Fruit fly (Drosophila melanogaster) whole organism, wandering third instar larva: ENCODE results near the gene CG10584.

Source experiments
- Abd-B ChIP-seq: fragments of >200 bp; optimal IDR thresholded peaks from 2 replicates; lab custom pipeline; 2017; ENCODE audit warnings: missing biosample characterization, missing genetic modification characterization
- CG32264 ChIP-seq: fragments of 200-800 bp; sonication (Bioruptor generic); optimal IDR thresholded peaks from 2 replicates; lab custom pipeline; 2016; ENCODE audit warnings: missing biosample characterization, missing genetic modification characterization
- CG9705 ChIP-seq: fragments of 200-800 bp; sonication (Bioruptor generic); optimal IDR thresholded peaks from 2 replicates; lab custom pipeline; 2018; ENCODE audit warnings: missing biosample characterization, mild to moderate bottlenecking, missing genetic modification characterization
- CrebA ChIP-seq: fragments of 200-800 bp; sonication (Bioruptor generic); optimal IDR thresholded peaks from 2 replicates; lab custom pipeline; 2016; ENCODE audit warnings: missing biosample characterization, mild to moderate bottlenecking, missing genetic modification characterization, borderline replicate concordance
- Dfd ChIP-seq: fragments of >200 bp; optimal IDR thresholded peaks from 2 replicates; lab custom pipeline; 2017; ENCODE audit warnings: missing biosample characterization, missing genetic modification characterization
- Dif ChIP-seq: fragments of 200-275, 200-300 bp; sonication (Bioruptor generic); optimal IDR thresholded peaks from 2 replicates; lab custom pipeline; 2018; ENCODE audit warnings: missing biosample characterization, missing genetic modification characterization; ENCODE audit not compliant: partially characterized antibody
- GATAd ChIP-seq: sonication (Bioruptor generic); optimal IDR thresholded peaks from 2 replicates; lab custom pipeline; 2016; ENCODE audit warnings: missing biosample characterization, missing genetic modification characterization
- HLH106 ChIP-seq: fragments of 200-800 bp; optimal IDR thresholded peaks from 3 replicates; lab custom pipeline; 2019; ENCODE audit warnings: missing biosample characterization, mild to moderate bottlenecking, missing genetic modification characterization, moderate library complexity
- Hnf4 ChIP-seq: fragments of 200-800 bp; sonication (Bioruptor generic); optimal IDR thresholded peaks from 2 replicates; lab custom pipeline; 2016; ENCODE audit warnings: missing biosample characterization, mild to moderate bottlenecking, missing genetic modification characterization
- Hr78 ChIP-seq: fragments of >200 bp; optimal IDR thresholded peaks from 2 replicates; lab custom pipeline; 2017; ENCODE audit warnings: missing biosample characterization, missing genetic modification characterization
- Hr83 ChIP-seq: fragments of 200-300 bp; sonication (Bioruptor generic); optimal IDR thresholded peaks from 2 replicates; lab custom pipeline; 2016; ENCODE audit warnings: missing biosample characterization, mild to moderate bottlenecking, missing genetic modification characterization, moderate library complexity; ENCODE audit not compliant: poor library complexity, severe bottlenecking
- Jra ChIP-seq: sonication (Bioruptor generic); optimal IDR thresholded peaks from 2 replicates; lab custom pipeline; 2016; ENCODE audit warnings: missing biosample characterization, missing genetic modification characterization
- Mio ChIP-seq: sonication (Bioruptor generic); optimal IDR thresholded peaks from 2 replicates; lab custom pipeline; 2016; ENCODE audit warnings: missing biosample characterization, missing genetic modification characterization
- Myc ChIP-seq: fragments of >200 bp; optimal IDR thresholded peaks from 2 replicates; lab custom pipeline; 2017
- N ChIP-seq: fragments of >200 bp; optimal IDR thresholded peaks from 2 replicates; lab custom pipeline; 2018; ENCODE audit warnings: missing biosample characterization, missing external identifiers, missing genetic modification characterization
- OdsH ChIP-seq: fragments of 200-800 bp; sonication (Bioruptor generic); optimal IDR thresholded peaks from 2 replicates; lab custom pipeline; 2016; ENCODE audit warnings: missing biosample characterization, mild to moderate bottlenecking, missing genetic modification characterization
- Rel ChIP-seq, 2 experiments: fragments of 200-800 bp; sonication (Bioruptor generic) in 1 of 2; optimal IDR thresholded peaks; 2 replicates in 1 of 2; 3 replicates in 1 of 2; lab custom pipeline; 2016 to 2019; ENCODE audit warnings: mild to moderate bottlenecking in 2 of 2, missing biosample characterization in 2 of 2, missing genetic modification characterization in 2 of 2, moderate library complexity in 1 of 2
- Sp1 ChIP-seq: fragments of 200-800 bp; sonication (Bioruptor generic); optimal IDR thresholded peaks from 3 replicates; lab custom pipeline; 2019; ENCODE audit warnings: missing biosample characterization, mild to moderate bottlenecking, missing genetic modification characterization, moderate library complexity
- Vsx2 ChIP-seq: fragments of 200-300, 225-300 bp; sonication (Bioruptor generic); optimal IDR thresholded peaks from 2 replicates; lab custom pipeline; 2018; ENCODE audit warnings: missing biosample characterization, missing genetic modification characterization; ENCODE audit not compliant: partially characterized antibody
- br ChIP-seq: fragments of 200-800 bp; sonication (Bioruptor generic); optimal IDR thresholded peaks from 2 replicates; lab custom pipeline; 2016; ENCODE audit warnings: missing biosample characterization, missing genetic modification characterization
- brk ChIP-seq: fragments of 200-800 bp; sonication (Bioruptor generic); optimal IDR thresholded peaks from 2 replicates; lab custom pipeline; 2016; ENCODE audit warnings: missing biosample characterization, mild to moderate bottlenecking, missing genetic modification characterization
- dl ChIP-seq, 2 experiments: fragments of 175-275, 200-275 bp in 1 of 2; fragments of 200-275 bp in 1 of 2; sonication (Bioruptor generic); optimal IDR thresholded peaks; lab custom pipeline; 2018; ENCODE audit warnings: mild to moderate bottlenecking in 2 of 2, missing biosample characterization in 2 of 2, missing genetic modification characterization in 2 of 2, moderate library complexity in 2 of 2; ENCODE audit not compliant: partially characterized antibody in 2 of 2, insufficient read depth in 1 of 2
- dmrt93B ChIP-seq: fragments of 200-800 bp; sonication (Bioruptor generic); optimal IDR thresholded peaks from 2 replicates; lab custom pipeline; 2018; ENCODE audit warnings: missing biosample characterization, mild to moderate bottlenecking, missing genetic modification characterization
- dsf ChIP-seq: sonication (Bioruptor generic); optimal IDR thresholded peaks from 2 replicates; lab custom pipeline; 2016; ENCODE audit warnings: missing biosample characterization, missing genetic modification characterization, borderline replicate concordance
- ey ChIP-seq: fragments of 200-800 bp; sonication (Bioruptor generic); optimal IDR thresholded peaks from 2 replicates; lab custom pipeline; 2016; ENCODE audit warnings: missing biosample characterization, missing genetic modification characterization
- foxo ChIP-seq, 2 experiments: fragments of 200-800 bp; sonication (Bioruptor generic); optimal IDR thresholded peaks; 2 replicates in 1 of 2; 3 replicates in 1 of 2; lab custom pipeline; 2016 to 2017; ENCODE audit warnings: missing biosample characterization in 2 of 2, missing genetic modification characterization in 2 of 2
- fru ChIP-seq: fragments of 200-800 bp; sonication (Bioruptor generic); optimal IDR thresholded peaks from 3 replicates; lab custom pipeline; 2016; ENCODE audit warnings: missing biosample characterization, mild to moderate bottlenecking, missing genetic modification characterization
- h ChIP-seq: fragments of 200-800 bp; sonication (Bioruptor generic); optimal IDR thresholded peaks from 3 replicates; lab custom pipeline; 2016; ENCODE audit warnings: missing biosample characterization, mild to moderate bottlenecking, missing genetic modification characterization
- jim ChIP-seq: fragments of 175-275, 200-325 bp; sonication (Bioruptor generic); optimal IDR thresholded peaks from 2 replicates; lab custom pipeline; 2016; ENCODE audit warnings: missing biosample characterization, mild to moderate bottlenecking, missing genetic modification characterization
- lola ChIP-seq: fragments of >200 bp; optimal IDR thresholded peaks from 2 replicates; lab custom pipeline; 2017; ENCODE audit warnings: missing biosample characterization, missing genetic modification characterization
- pan ChIP-seq: fragments of >200 bp; optimal IDR thresholded peaks from 2 replicates; lab custom pipeline; 2017
- psq ChIP-seq: fragments of 200-800 bp; sonication (Bioruptor generic); optimal IDR thresholded peaks from 3 replicates; lab custom pipeline; 2017; ENCODE audit warnings: missing biosample characterization, mild to moderate bottlenecking, missing genetic modification characterization, moderate library complexity
- rgr ChIP-seq: fragments of 200-800 bp; sonication (Bioruptor generic); optimal IDR thresholded peaks from 3 replicates; lab custom pipeline; 2016; ENCODE audit warnings: missing biosample characterization, mild to moderate bottlenecking, missing genetic modification characterization
- sage ChIP-seq: fragments of 200-800 bp; sonication (Bioruptor generic); optimal IDR thresholded peaks from 2 replicates; lab custom pipeline; 2016; ENCODE audit warnings: missing biosample characterization, mild to moderate bottlenecking, missing genetic modification characterization
- sv ChIP-seq: fragments of 200-800 bp; sonication (Bioruptor generic); optimal IDR thresholded peaks from 3 replicates; lab custom pipeline; 2016; ENCODE audit warnings: missing biosample characterization, missing genetic modification characterization
- tai ChIP-seq: sonication (Bioruptor generic); optimal IDR thresholded peaks from 2 replicates; lab custom pipeline; 2016; ENCODE audit warnings: missing biosample characterization, missing genetic modification characterization
- usp ChIP-seq: fragments of >200 bp; optimal IDR thresholded peaks from 2 replicates; lab custom pipeline; 2017; ENCODE audit warnings: missing biosample characterization, missing genetic modification characterization
- woc ChIP-seq: sonication (Bioruptor generic); optimal IDR thresholded peaks from 2 replicates; lab custom pipeline; 2016; ENCODE audit warnings: missing biosample characterization, mild to moderate bottlenecking, missing genetic modification characterization

Gene CG10584

DNA sequence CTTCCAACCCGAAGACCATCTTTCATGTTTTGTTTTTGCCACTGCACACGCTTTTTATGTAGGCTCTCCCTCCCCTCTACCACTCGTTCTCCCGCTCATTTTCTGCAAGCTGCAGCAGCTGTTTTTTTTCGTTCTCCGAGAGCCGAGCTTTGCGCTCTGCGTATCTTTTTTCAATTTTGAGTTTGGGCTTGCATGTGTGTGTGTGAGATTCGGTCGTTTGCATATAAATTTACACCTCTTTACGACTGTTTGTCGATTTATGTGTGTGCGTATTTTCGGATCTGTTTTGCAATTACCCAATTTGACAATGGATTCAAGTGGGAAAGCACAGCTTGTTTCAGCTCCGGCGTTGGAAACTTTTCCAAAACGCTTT, 26.4 kb upstream of the CG10584 start:
- TF ChIP-seq Hnf4 (GFP tag; lab: Kevin White, UChicago) (no peak), jim (peak; percentile 23), CG32264 (GFP tag; lab: Kevin White, UChicago) (no peak), fru (GFP tag; lab: Kevin White, UChicago) (no peak), N (no peak), CrebA (no peak), Jra (GFP tag; lab: Kevin White, UChicago) (no peak), psq (GFP tag; lab: Kevin White, UChicago) (no peak), OdsH (GFP tag; lab: Kevin White, UChicago) (no peak), Myc (lab: Kevin White, UChicago) (no peak), Sp1 (GFP tag; lab: Kevin White, UChicago) (no peak), rgr (no peak), CG9705 (GFP tag; lab: Kevin White, UChicago) (no peak), Dfd (GFP tag; lab: Kevin White, UChicago) (no peak), dmrt93B (GFP tag; lab: Kevin White, UChicago) (no peak), Dif (GFP tag; lab: Kevin White, UChicago) (peak; percentile 70), Vsx2 (peak; percentile 48), Rel (GFP tag; optimal IDR thresholded peaks at IDR 0.05; lab: Kevin White, UChicago) (no peak), Rel (tag; optimal IDR thresholded peaks at IDR 0.05; lab: Kevin White, UChicago) (peak; percentile 64), usp (no peak), ey (no peak), brk (GFP tag; lab: Kevin White, UChicago) (no peak), Mio (GFP tag; lab: Kevin White, UChicago) (no peak), GATAd (GFP tag; lab: Kevin White, UChicago) (no peak), dl (GFP tag; optimal IDR thresholded peaks at IDR 0.05; lab: Kevin White, UChicago; ENCODE audit: insufficient read depth in 1 of 2, partially characterized antibody in 2 of 2) (peak; percentile 71 to 77), foxo (GFP tag; optimal IDR thresholded peaks at IDR 0.05; lab: Kevin White, UChicago) (no peak), dsf (GFP tag; lab: Kevin White, UChicago) (no peak), Abd-B (GFP tag; lab: Kevin White, UChicago) (no peak), Hr78 (GFP tag; lab: Kevin White, UChicago) (no peak), HLH106 (tag; lab: Kevin White, UChicago) (no peak), tai (GFP tag; lab: Kevin White, UChicago) (no peak)
- TF ChIP-seq, all 38 proteins: peak for 5

- TF ChIP-seq CG9705 (GFP tag; lab: Kevin White, UChicago) (no peak), Jra (GFP tag; lab: Kevin White, UChicago) (peak; percentile 72), dsf (GFP tag; lab: Kevin White, UChicago) (no peak), Dfd (GFP tag; lab: Kevin White, UChicago) (no peak), sage (GFP tag; lab: Kevin White, UChicago) (no peak), N (no peak), usp (no peak), Sp1 (GFP tag; lab: Kevin White, UChicago) (peak; percentile 47), sv (GFP tag; lab: Kevin White, UChicago) (no peak), br (GFP tag; lab: Kevin White, UChicago) (peak; percentile 24), foxo (GFP tag; optimal IDR thresholded peaks at IDR 0.05; lab: Kevin White, UChicago) (peak in 1 of 2 experiments; percentile 56), Myc (lab: Kevin White, UChicago) (no peak), Abd-B (GFP tag; lab: Kevin White, UChicago) (no peak), Hnf4 (GFP tag; lab: Kevin White, UChicago) (peak; percentile 3), CrebA (no peak), jim (no peak), Dif (GFP tag; lab: Kevin White, UChicago) (peak; percentile 34), dmrt93B (GFP tag; lab: Kevin White, UChicago) (peak; percentile 37), GATAd (GFP tag; lab: Kevin White, UChicago) (no peak), CG32264 (GFP tag; lab: Kevin White, UChicago) (no peak), tai (GFP tag; lab: Kevin White, UChicago) (peak; percentile 55), Rel (GFP tag; optimal IDR thresholded peaks at IDR 0.05; lab: Kevin White, UChicago) (no peak), Rel (tag; optimal IDR thresholded peaks at IDR 0.05; lab: Kevin White, UChicago) (no peak), OdsH (GFP tag; lab: Kevin White, UChicago) (peak; percentile 42), Mio (GFP tag; lab: Kevin White, UChicago) (no peak), lola (GFP tag; lab: Kevin White, UChicago) (no peak), Hr78 (GFP tag; lab: Kevin White, UChicago) (no peak), Hr83 (GFP tag; lab: Kevin White, UChicago) (peak; percentile 24), h (GFP tag; lab: Kevin White, UChicago) (peak; percentile 33), HLH106 (tag; lab: Kevin White, UChicago) (peak; percentile 43), fru (GFP tag; lab: Kevin White, UChicago) (peak; percentile 50), ey (peak; percentile 62), pan (lab: Kevin White, UChicago) (peak; percentile 37), psq (GFP tag; lab: Kevin White, UChicago) (peak; percentile 58), rgr (peak; percentile 35), Vsx2 (no peak), dl (GFP tag; optimal IDR thresholded peaks at IDR 0.05; lab: Kevin White, UChicago; ENCODE audit: insufficient read depth in 1 of 2, partially characterized antibody in 2 of 2) (no peak), woc (GFP tag; lab: Kevin White, UChicago) (peak; percentile 89)
- TF ChIP-seq, all 38 proteins: peak for 18
Measured at dm6 chr3L:21056792-21057567, 25.8 kb upstream of the CG10584 start.
